Worm (Caenorhabditis elegans): ENCODE measurements around the gene str-71.

DNA sequence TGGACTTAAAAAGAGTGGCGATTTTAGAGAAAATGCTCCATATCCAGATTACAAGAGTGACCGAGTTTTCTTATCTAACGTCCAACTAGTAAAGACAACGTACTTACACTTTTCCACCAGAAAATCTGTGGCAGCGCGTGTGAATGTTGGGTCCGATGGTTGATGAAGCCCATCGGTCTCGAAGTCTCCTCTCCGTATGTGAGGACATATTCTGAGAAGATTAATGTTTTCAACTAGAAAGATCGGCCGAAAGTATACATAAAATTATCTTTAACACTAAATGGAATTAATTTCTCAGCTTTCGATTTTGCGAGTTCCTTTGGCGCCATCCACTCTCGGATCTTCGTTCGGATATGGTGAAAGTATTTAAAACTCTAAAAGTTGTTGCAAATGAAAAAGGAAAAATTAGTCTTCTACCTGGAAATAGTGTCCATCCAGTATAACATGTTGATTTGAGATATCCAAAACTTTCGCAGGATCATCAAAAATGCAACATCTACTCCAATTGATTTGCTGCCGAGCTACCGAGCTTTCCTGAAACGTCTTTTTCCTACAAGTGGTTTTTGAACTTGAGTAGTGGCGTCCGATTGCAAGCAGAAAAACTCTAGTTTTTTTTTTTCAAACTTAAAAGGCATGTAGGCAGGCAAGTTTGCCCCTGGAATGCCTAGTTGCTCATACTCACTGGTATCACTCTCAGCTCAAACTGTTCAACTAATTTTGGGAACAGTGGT lies 27.5 kb downstream of the str-71 start:
- TF ChIP-seq snpc-4 (tag; optimal IDR thresholded peaks at IDR 0.05) (no peak), ztf-4 (tag; optimal IDR thresholded peaks at IDR 0.05) (no peak), lin-39 (tag; optimal IDR thresholded peaks at IDR 0.05) (no peak), nhr-43 (tag; optimal IDR thresholded peaks at IDR 0.05; ENCODE audit: poor library complexity, severe bottlenecking) (no peak), nhr-12 (tag; optimal IDR thresholded peaks at IDR 0.05) (no peak), nhr-11 (tag; optimal IDR thresholded peaks at IDR 0.05) (no peak), unc-62 (GFP tag; optimal IDR thresholded peaks at IDR 0.05) (no peak), unc-39 (tag; optimal IDR thresholded peaks at IDR 0.05) (no peak), nfya-1 (tag; optimal IDR thresholded peaks at IDR 0.05; ENCODE audit: insufficient read depth) (no peak), tbx-2 (tag; optimal IDR thresholded peaks at IDR 0.05) (no peak), R02D3.7 (tag; optimal IDR thresholded peaks at IDR 0.05) (no peak), sea-2 (GFP tag; optimal IDR thresholded peaks at IDR 0.05) (no peak), fos-1 (tag; optimal IDR thresholded peaks at IDR 0.05) (no peak)

Data from whole organism, L3 larva.